Fruit fly (Drosophila melanogaster): ENCODE measurements around the gene Brd8.
A peak's percentile ranks its signal among the peaks of the same experiment; 100 is the strongest.

Gene Brd8

DNA sequence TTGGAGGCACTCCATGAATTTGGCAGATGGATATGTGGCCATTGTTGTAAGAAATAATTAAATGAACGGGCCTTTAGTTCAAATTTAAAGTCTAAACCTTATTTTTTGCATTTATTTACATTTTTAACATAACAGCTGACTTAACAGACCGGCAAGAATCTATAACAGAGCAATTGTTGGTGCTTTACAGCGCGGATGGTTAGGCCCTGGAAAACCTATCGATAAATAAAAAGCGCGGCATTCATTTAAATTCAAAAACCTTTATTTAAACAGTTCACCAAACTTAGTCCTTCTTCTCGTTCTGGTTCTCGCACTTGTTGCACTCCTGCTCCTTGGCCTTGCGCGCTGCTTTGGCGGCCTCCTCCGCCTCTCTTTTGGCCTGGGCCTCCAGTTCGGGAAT is 20.9 kb upstream of the Brd8 start, which contains the start of gene Mesh1 (continued):
- no peak for TF ChIP-seq CG14965 (GFP tag; optimal IDR thresholded peaks at IDR 0.05; ENCODE audit: borderline replicate concordance)
- TF ChIP-seq CG14014 (GFP tag; IDR thresholded peaks at IDR 0.05): no peak
- no peak for TF ChIP-seq CG10147 (GFP tag; optimal IDR thresholded peaks at IDR 0.05)
- peak; percentile 94 for TF ChIP-seq E2f2 (GFP tag; IDR thresholded peaks at IDR 0.05)
- no peak for TF ChIP-seq CG10209 (GFP tag; optimal IDR thresholded peaks at IDR 0.05)
- no peak for TF ChIP-seq inv (GFP tag; IDR thresholded peaks at IDR 0.05; ENCODE audit: partially characterized antibody)
- TF ChIP-seq CG3995 (GFP tag; optimal IDR thresholded peaks at IDR 0.05): no peak
- TF ChIP-seq fd102C (GFP tag; optimal IDR thresholded peaks at IDR 0.05): no peak
- peak; percentile 38 for TF ChIP-seq pzg (GFP tag; optimal IDR thresholded peaks at IDR 0.05)
- TF ChIP-seq CG1233 (GFP tag; optimal IDR thresholded peaks at IDR 0.05): no peak
- no peak for TF ChIP-seq sens-2 (GFP tag; IDR thresholded peaks at IDR 0.05)
- TF ChIP-seq Asciz (GFP tag; optimal IDR thresholded peaks at IDR 0.05): no peak
- no peak for TF ChIP-seq CG13296 (GFP tag; optimal IDR thresholded peaks at IDR 0.05)
- no peak for TF ChIP-seq zen2 (GFP tag; IDR thresholded peaks at IDR 0.05; ENCODE audit: partially characterized antibody)
- no peak for TF ChIP-seq D19B (GFP tag; optimal IDR thresholded peaks at IDR 0.05)
- no peak for TF ChIP-seq seq (GFP tag; IDR thresholded peaks at IDR 0.05)
- no peak for TF ChIP-seq CG7556 (GFP tag; optimal IDR thresholded peaks at IDR 0.05)
- no peak for TF ChIP-seq MESR4 (GFP tag; optimal IDR thresholded peaks at IDR 0.05)
- no peak for TF ChIP-seq lilli (GFP tag; optimal IDR thresholded peaks at IDR 0.05)
- peak; percentile 82 for TF ChIP-seq CG17186 (GFP tag; optimal IDR thresholded peaks at IDR 0.05)
- TF ChIP-seq az2 (GFP tag; optimal IDR thresholded peaks at IDR 0.05): no peak

DNA sequence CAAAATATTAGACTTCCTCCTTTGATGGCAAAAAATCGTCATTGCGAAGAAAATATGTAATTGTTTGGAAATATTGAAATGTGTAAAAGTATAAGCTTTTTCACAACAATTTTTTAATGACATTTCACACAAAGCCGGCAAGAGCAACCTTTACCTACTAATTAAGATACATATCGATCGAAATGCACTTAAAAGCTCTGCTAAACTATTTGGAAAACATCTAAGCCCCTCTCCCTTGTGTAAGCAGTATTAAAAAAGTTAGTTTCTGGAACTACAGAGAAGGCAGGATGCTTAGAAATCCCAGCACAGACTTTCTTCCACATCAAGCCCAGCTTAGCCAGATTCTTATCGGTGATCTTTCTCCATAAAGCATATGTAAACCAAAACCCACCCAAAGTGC is 19.3 kb upstream of the Brd8 start, which contains the start of gene Cyt-c1L:
TSS of gene Cyt-c1L (minus strand) at position 101 of the 400 bp plus-strand sequence.
- no peak for TF ChIP-seq sob (GFP tag; IDR thresholded peaks at IDR 0.05)
- no peak for TF ChIP-seq CG34224 (GFP tag; IDR thresholded peaks at IDR 0.05; ENCODE audit: partially characterized antibody)
- no peak for TF ChIP-seq sqz (GFP tag; optimal IDR thresholded peaks at IDR 0.05)
- TF ChIP-seq CG1024 (GFP tag; IDR thresholded peaks at IDR 0.05): no peak
- no peak for TF ChIP-seq CG6791 (GFP tag; IDR thresholded peaks at IDR 0.05; ENCODE audit: partially characterized antibody)
- TF ChIP-seq Sry-δ (GFP tag; optimal IDR thresholded peaks at IDR 0.05): no peak
- TF ChIP-seq trem (tag; optimal IDR thresholded peaks at IDR 0.05): no peak
- TF ChIP-seq CG6254 (GFP tag; optimal IDR thresholded peaks at IDR 0.05): no peak
- TF ChIP-seq gro (GFP tag; optimal IDR thresholded peaks at IDR 0.05): no peak
- no peak for TF ChIP-seq dm (GFP tag; optimal IDR thresholded peaks at IDR 0.05)
- TF ChIP-seq CG14667 (GFP tag; IDR thresholded peaks at IDR 0.05): no peak
- no peak for TF ChIP-seq shn (GFP tag; optimal IDR thresholded peaks at IDR 0.05)
- no peak for TF ChIP-seq gsb-n (tag; optimal IDR thresholded peaks at IDR 0.05)
- no peak for TF ChIP-seq nmo (GFP tag; optimal IDR thresholded peaks at IDR 0.05)

DNA sequence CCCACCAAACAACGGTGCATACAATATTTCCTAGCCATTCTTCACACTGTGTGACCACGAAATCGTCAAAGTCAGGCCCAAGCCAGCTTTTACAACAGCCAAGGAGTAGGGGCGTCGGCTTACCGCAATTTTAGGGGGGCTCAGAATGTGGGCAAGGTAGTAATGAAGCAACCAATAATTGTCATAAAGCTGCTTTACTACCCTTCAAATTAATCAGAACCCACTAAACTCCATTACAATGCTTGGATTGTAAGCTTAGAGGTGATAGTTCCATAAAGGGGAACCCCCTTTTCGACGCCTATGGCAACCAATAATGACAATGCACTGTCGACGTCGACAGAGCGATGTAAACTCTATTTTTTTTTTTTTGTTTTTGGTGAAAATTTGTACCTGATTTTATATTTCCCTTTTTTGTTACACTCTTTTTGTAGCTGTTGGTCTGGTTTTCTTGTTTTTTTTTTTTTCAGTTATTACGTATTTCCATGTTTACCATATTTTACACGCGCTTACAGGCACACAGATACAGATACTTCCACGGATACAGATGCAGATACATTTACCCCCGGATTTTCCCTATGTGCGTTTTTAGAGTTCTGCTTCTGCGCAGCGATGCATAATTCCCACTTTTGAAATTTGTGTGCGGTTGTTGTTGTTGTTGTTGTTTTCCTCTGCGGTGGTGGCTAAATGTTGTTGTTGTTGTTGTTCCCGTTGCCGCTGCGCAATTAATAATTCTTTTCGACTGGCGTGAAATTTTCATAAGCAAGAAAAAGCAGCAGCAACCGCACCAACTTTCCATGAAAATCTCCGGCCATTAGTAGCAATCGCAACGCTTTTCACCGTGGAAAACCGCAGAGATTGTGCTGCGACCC is 18.4 kb upstream of the Brd8 start:
- TF ChIP-seq CG33557 (GFP tag; optimal IDR thresholded peaks at IDR 0.05) (peak; percentile 57), Hey (tag; optimal IDR thresholded peaks at IDR 0.05) (no peak), CG32532 (GFP tag; IDR thresholded peaks at IDR 0.05) (peak; percentile 46; the same call in 1 of the 2 replicates), Tbp (GFP tag; optimal IDR thresholded peaks at IDR 0.05) (no peak), Mrtf (GFP tag; IDR thresholded peaks at IDR 0.05) (peak; percentile 68; the same call in 2 of the 3 replicates), CG10431 (GFP tag; optimal IDR thresholded peaks at IDR 0.05) (peak; percentile 29), CG1602 (GFP tag; optimal IDR thresholded peaks at IDR 0.05) (peak; percentile 78), pnt (GFP tag; optimal IDR thresholded peaks at IDR 0.05) (peak; percentile 64), CG1647 (GFP tag; optimal IDR thresholded peaks at IDR 0.05) (peak; percentile 53), CG4424 (GFP tag; optimal IDR thresholded peaks at IDR 0.05) (peak; percentile 84), row (GFP tag; IDR thresholded peaks at IDR 0.05) (peak; percentile 80), chm (GFP tag; IDR thresholded peaks at IDR 0.05) (peak; percentile 75; the same call in 1 of the 2 replicates), CG15011 (GFP tag; optimal IDR thresholded peaks at IDR 0.05) (peak; percentile 10), otp (GFP tag; IDR thresholded peaks at IDR 0.05) (peak; percentile 80)
